Fruit fly (Drosophila melanogaster): ENCODE measurements around the gene CG43115.

Gene CG43115

dm6 chrX:6062160-6062559, 4.1 kb downstream of the CG43115 start:
- peak; percentile 27 for TF ChIP-seq exex (tag; optimal IDR thresholded peaks at IDR 0.05)
- TF ChIP-seq Pdp1 (GFP tag; optimal IDR thresholded peaks at IDR 0.05): peak in 1 of 2 experiments; percentile 38
- no peak for TF ChIP-seq CG11695 (GFP tag; IDR thresholded peaks at IDR 0.05)
- peak; percentile 91 for TF ChIP-seq sug (tag; optimal IDR thresholded peaks at IDR 0.05)
- 0 out of 3 replicates have a peak, but pooled peaks have one; percentile 34 for TF ChIP-seq vnd (GFP tag; IDR thresholded peaks at IDR 0.05; ENCODE audit: partially characterized antibody)
- no peak for TF ChIP-seq so (GFP tag; IDR thresholded peaks at IDR 0.05)
- peak; percentile 34; the same call in 1 of the 2 replicates for TF ChIP-seq crol (GFP tag; IDR thresholded peaks at IDR 0.05)
- TF ChIP-seq grn (GFP tag; optimal IDR thresholded peaks at IDR 0.05): peak; percentile 91

- TF ChIP-seq CG2678 (tag; optimal IDR thresholded peaks at IDR 0.05) (peak; percentile 32), Hr51 (GFP tag; optimal IDR thresholded peaks at IDR 0.05) (peak in 1 of 2 experiments; percentile 43), CG17359 (tag; optimal IDR thresholded peaks at IDR 0.05) (peak; percentile 62), Fer1 (GFP tag; optimal IDR thresholded peaks at IDR 0.05) (no peak), CG9215 (GFP tag; IDR thresholded peaks at IDR 0.05) (no peak), H15 (GFP tag; IDR thresholded peaks at IDR 0.05) (peak; percentile 59; the same call in 2 of the 3 replicates), zfh1 (GFP tag; IDR thresholded peaks at IDR 0.05) (peak; percentile 60; the same call in 2 of the 3 replicates), pum (GFP tag; optimal IDR thresholded peaks at IDR 0.05) (peak; percentile 3), Aef1 (GFP tag; IDR thresholded peaks at IDR 0.05) (peak; percentile 40; the same call in 1 of the 3 replicates), CG11247 (GFP tag; IDR thresholded peaks at IDR 0.05) (no peak), pnt (GFP tag; optimal IDR thresholded peaks at IDR 0.05) (peak; percentile 15), CG12391 (tag; optimal IDR thresholded peaks at IDR 0.05) (peak; percentile 18), Dip3 (GFP tag; optimal IDR thresholded peaks at IDR 0.05) (no peak), CG12744 (GFP tag; optimal IDR thresholded peaks at IDR 0.05) (no peak), CG8359 (GFP tag; optimal IDR thresholded peaks at IDR 0.05; ENCODE audit: borderline replicate concordance) (no peak), Hmr (GFP tag; optimal IDR thresholded peaks at IDR 0.05) (no peak), CG30403 (GFP tag; optimal IDR thresholded peaks at IDR 0.05) (peak; percentile 17), oc (tag; optimal IDR thresholded peaks at IDR 0.05) (peak; percentile 6), CG7839 (tag; optimal IDR thresholded peaks at IDR 0.05) (peak; percentile 30), otp (GFP tag; IDR thresholded peaks at IDR 0.05) (0 out of 3 replicates have a peak, but pooled peaks have one; percentile 31), unpg (GFP tag; optimal IDR thresholded peaks at IDR 0.05) (peak; percentile 1), Optix (GFP tag; IDR thresholded peaks at IDR 0.05) (0 out of 3 replicates have a peak, but pooled peaks have one; percentile 42), Sox102F (GFP tag; optimal IDR thresholded peaks at IDR 0.05) (peak; percentile 67), CG1024 (GFP tag; IDR thresholded peaks at IDR 0.05) (0 out of 2 replicates have a peak, but pooled peaks have one; percentile 18), ken (GFP tag; IDR thresholded peaks at IDR 0.05) (0 out of 3 replicates have a peak, but pooled peaks have one; percentile 40), en (GFP tag; optimal IDR thresholded peaks at IDR 0.05) (no peak), CG8388 (GFP tag; optimal IDR thresholded peaks at IDR 0.05) (peak; percentile 20), NC2β (GFP tag; optimal IDR thresholded peaks at IDR 0.05) (no peak), CG16863 (GFP tag; optimal IDR thresholded peaks at IDR 0.05) (peak; percentile 0), ind (GFP tag; optimal IDR thresholded peaks at IDR 0.05) (peak; percentile 29), Dp (GFP tag; optimal IDR thresholded peaks at IDR 0.05) (no peak), so (GFP tag; IDR thresholded peaks at IDR 0.05) (0 out of 3 replicates have a peak, but pooled peaks have one; percentile 20), lab (GFP tag; optimal IDR thresholded peaks at IDR 0.05) (peak; percentile 1), gce (GFP tag; IDR thresholded peaks at IDR 0.05) (0 out of 3 replicates have a peak, but pooled peaks have one; percentile 34), chif (GFP tag; optimal IDR thresholded peaks at IDR 0.05) (peak in 1 of 2 experiments; percentile 2), Gug (GFP tag; IDR thresholded peaks at IDR 0.05) (0 out of 4 replicates have a peak, but pooled peaks have one; percentile 1), lmd (GFP tag; IDR thresholded peaks at IDR 0.05) (peak; percentile 45; the same call in 1 of the 2 replicates), CG5245 (GFP tag; optimal IDR thresholded peaks at IDR 0.05) (peak; percentile 27), Rx (GFP tag; IDR thresholded peaks at IDR 0.05) (peak; percentile 20; the same call in 1 of the 2 replicates), H2.0 (GFP tag; IDR thresholded peaks at IDR 0.05) (peak; percentile 41; the same call in 1 of the 2 replicates)
These were observed 6.9 kb downstream of the CG43115 start for dm6 chrX:6059135-6059824.

Data from whole organism, embryonic.